Fruit fly (Drosophila melanogaster): ENCODE data around the gene CG12065.

The CG12065 gene

DNA sequence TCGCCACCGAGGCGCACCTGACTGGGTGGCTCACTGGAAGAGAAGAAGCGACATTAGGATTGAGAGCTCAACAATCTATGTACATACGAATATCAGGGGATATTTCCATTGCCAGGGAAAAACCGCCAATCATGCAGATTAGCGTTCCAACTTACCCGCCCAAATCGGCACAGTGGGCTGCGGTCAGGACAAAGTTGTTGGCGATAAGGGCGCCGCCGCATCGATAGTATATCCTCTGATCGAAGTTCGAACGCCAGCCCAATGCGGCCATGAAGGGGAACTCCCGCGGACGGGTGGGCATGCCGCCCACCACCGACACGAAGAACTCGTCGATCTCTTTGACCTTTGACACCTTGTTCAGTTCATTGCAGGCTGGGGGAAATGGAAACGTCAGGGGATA, 2.2 kb upstream of the CG12065 start:
- TF ChIP-seq bab1 (GFP tag; optimal IDR thresholded peaks at IDR 0.05) (no peak), Mnt (GFP tag; optimal IDR thresholded peaks at IDR 0.05) (no peak), CG12768 (GFP tag; optimal IDR thresholded peaks at IDR 0.05) (no peak), CG14711 (tag; optimal IDR thresholded peaks at IDR 0.05) (no peak), cic (GFP tag; optimal IDR thresholded peaks at IDR 0.05) (no peak), kay (GFP tag; ENCODE audit: borderline replicate concordance) (no peak), CG7101 (tag; optimal IDR thresholded peaks at IDR 0.05) (no peak), CG7045 (GFP tag; optimal IDR thresholded peaks at IDR 0.05) (no peak), CG11617 (GFP tag; optimal IDR thresholded peaks at IDR 0.05) (no peak), CG33017 (tag; optimal IDR thresholded peaks at IDR 0.05) (no peak), ovo (GFP tag; optimal IDR thresholded peaks at IDR 0.05) (no peak), CG5204 (GFP tag; optimal IDR thresholded peaks at IDR 0.05) (no peak), Crg-1 (GFP tag; optimal IDR thresholded peaks at IDR 0.05) (no peak)

DNA sequence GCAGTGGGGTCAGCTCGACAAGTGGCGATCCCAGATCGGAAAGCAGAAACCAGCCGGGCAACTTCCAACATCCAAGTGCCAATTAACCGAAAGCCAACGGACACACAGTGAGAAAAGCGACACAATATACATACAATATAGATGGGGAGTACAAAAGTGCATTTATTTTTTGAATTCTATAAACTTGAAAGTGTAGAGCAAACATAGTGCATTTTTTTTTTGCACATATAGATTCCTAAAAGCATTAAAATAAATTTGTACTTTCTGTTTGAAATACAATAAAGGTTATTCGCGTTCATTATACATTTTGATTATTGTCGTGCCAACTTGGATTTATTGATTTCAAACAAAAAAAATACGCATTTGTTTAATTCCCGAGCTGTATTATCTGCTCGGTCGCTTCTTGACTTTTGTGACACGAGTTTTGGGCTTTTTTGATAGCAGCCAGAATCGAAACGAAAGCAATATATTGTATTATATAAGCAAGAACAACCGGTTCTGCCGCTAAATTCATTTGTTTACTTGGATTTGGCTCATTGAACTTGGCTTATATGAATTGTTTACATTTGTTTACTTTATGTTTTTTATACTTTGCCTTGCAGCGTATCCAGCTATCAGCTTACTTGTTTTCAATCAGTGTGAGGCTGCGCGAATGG, 1.0 kb upstream of the CG12065 start, which contains the start of gene spirit:
Gene spirit (minus strand): TSS at position 655 of the 656 bp plus-strand sequence.
- TF ChIP-seq Mnt (GFP tag; optimal IDR thresholded peaks at IDR 0.05) (no peak), kay (GFP tag; ENCODE audit: borderline replicate concordance) (peak; percentile 47)

DNA sequence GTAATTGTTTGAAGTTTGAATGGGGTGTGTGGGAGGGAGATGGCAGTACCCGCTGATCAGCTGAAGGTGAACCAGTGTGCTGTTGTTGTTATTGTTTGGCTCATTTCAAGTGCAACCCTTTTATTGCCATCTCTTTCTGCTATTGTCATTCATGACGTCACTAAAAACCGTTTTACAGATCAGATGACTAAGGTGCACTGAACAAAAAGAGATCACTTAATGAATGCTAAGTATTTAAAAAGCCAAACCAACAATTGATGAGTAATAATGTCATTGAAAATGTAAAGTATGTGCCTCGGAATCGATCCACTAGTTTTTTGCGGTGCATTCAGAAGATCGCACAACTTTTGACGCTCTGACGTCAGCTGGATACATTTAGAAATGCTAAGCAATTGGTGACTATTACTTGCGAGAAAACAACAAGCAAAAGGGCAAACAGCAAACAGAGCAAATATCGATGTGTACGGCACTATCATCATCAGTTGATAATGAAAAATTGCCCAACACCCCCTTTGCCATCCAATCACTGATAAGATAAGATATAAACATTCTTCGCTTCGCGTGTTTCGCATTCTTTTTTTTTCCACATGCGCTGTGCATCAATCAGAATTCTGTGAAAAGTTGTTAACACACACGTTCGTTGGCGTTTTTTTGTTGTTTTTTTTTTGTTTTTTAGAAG, 705 bp downstream of the CG12065 start:
- peak; percentile 93 for TF ChIP-seq kay (GFP tag; ENCODE audit: borderline replicate concordance)
- peak; percentile 35 for TF ChIP-seq tj (GFP tag; optimal IDR thresholded peaks at IDR 0.05)
- TF ChIP-seq cic (GFP tag; optimal IDR thresholded peaks at IDR 0.05) = no peak
- peak; percentile 71 for TF ChIP-seq CG14711 (tag; optimal IDR thresholded peaks at IDR 0.05)
- no peak for TF ChIP-seq CG12768 (GFP tag; optimal IDR thresholded peaks at IDR 0.05)
- peak; percentile 71 for TF ChIP-seq CG33017 (tag; optimal IDR thresholded peaks at IDR 0.05)
- peak; percentile 10 for TF ChIP-seq toe (GFP tag; optimal IDR thresholded peaks at IDR 0.05)
- no peak for TF ChIP-seq CG7045 (GFP tag; optimal IDR thresholded peaks at IDR 0.05)
- TF ChIP-seq Crg-1 (GFP tag; optimal IDR thresholded peaks at IDR 0.05) = no peak
- peak; percentile 14 for TF ChIP-seq Mnt (GFP tag; optimal IDR thresholded peaks at IDR 0.05)
- TF ChIP-seq CG1620 (GFP tag; optimal IDR thresholded peaks at IDR 0.05) = peak; percentile 25
- TF ChIP-seq ovo (GFP tag; optimal IDR thresholded peaks at IDR 0.05) = peak; percentile 26
- peak; percentile 82 for TF ChIP-seq CG7101 (tag; optimal IDR thresholded peaks at IDR 0.05)
- peak; percentile 52 for TF ChIP-seq CG11617 (GFP tag; optimal IDR thresholded peaks at IDR 0.05)
- no peak for TF ChIP-seq Hr96 (GFP tag; optimal IDR thresholded peaks at IDR 0.05)
- TF ChIP-seq CG5204 (GFP tag; optimal IDR thresholded peaks at IDR 0.05) = peak; percentile 43
- TF ChIP-seq cnc (optimal IDR thresholded peaks at IDR 0.05) = no peak
- peak; percentile 67 for TF ChIP-seq bab1 (GFP tag; optimal IDR thresholded peaks at IDR 0.05)
- TF ChIP-seq Clk (GFP tag; optimal IDR thresholded peaks at IDR 0.05) = peak; percentile 44
- TF ChIP-seq pad (GFP tag; optimal IDR thresholded peaks at IDR 0.05) = peak; percentile 32

DNA sequence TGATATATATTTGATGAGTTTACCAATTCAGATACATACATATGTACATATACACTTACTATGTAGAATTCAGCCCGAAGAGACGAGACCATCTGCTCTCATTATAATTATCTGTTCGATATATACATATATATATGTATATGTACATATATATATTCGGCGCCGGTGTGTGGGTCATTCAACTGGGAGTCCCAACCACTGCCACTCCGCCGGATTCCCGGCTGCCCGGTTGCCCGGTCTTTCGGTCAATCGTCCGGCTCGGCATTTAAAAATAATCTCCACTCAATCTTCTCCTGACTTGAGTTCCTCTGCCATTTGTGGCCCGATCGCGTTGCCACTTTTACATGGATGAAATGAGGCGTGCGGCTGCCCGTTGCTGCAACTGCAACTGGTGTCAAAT, 2.6 kb downstream of the CG12065 start:
- TF ChIP-seq CG7045 (GFP tag; optimal IDR thresholded peaks at IDR 0.05) (no peak), toe (GFP tag; optimal IDR thresholded peaks at IDR 0.05) (no peak), Crg-1 (GFP tag; optimal IDR thresholded peaks at IDR 0.05) (no peak), ovo (GFP tag; optimal IDR thresholded peaks at IDR 0.05) (no peak), CG7101 (tag; optimal IDR thresholded peaks at IDR 0.05) (no peak), tj (GFP tag; optimal IDR thresholded peaks at IDR 0.05) (no peak), CG1620 (GFP tag; optimal IDR thresholded peaks at IDR 0.05) (no peak), cic (GFP tag; optimal IDR thresholded peaks at IDR 0.05) (no peak), kay (GFP tag; ENCODE audit: borderline replicate concordance) (no peak)

DNA sequence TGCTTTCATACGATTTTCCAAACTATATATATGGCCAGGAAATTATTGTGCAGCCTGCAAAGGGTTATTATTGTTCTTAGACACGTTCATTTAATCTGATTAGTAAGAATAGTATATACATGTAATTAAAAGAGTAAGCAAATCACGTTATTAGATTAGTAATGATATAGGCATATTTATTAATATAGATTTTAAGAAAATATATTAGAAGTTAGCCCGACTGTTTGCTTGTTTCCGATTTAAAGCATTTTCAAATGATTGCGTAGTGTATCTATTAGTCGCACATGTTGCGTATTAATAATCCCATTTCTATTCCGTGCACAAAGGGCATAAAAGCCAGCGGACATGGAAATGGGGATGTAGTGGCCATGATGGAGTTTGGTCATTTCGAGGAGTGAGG, 5.0 kb downstream of the CG12065 start:
- TF ChIP-seq CG11617 (GFP tag; optimal IDR thresholded peaks at IDR 0.05) (no peak), CG1620 (GFP tag; optimal IDR thresholded peaks at IDR 0.05) (no peak), tj (GFP tag; optimal IDR thresholded peaks at IDR 0.05) (no peak), Clk (GFP tag; optimal IDR thresholded peaks at IDR 0.05) (no peak), kay (GFP tag; ENCODE audit: borderline replicate concordance) (no peak), cnc (optimal IDR thresholded peaks at IDR 0.05) (no peak), CG33017 (tag; optimal IDR thresholded peaks at IDR 0.05) (no peak), cic (GFP tag; optimal IDR thresholded peaks at IDR 0.05) (no peak), bab1 (GFP tag; optimal IDR thresholded peaks at IDR 0.05) (no peak), Mnt (GFP tag; optimal IDR thresholded peaks at IDR 0.05) (no peak)

DNA sequence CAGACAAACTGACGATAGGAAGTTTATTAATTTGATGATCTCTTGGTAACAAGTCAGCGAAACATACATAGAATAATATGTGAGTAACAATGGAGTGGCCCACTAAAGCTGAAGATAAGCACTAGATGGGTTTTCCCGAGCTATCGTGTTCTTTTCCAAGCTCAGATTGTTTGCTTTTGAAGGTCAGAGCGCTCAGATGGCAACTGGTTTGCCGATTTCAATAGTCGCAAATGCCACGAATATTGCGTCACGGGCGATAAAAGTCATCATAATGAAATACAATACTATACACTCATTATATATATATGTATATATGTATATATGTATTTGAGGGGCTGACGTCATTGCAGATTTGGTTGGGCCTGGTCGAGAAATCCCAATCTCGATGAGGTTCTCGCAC, 5.8 kb downstream of the CG12065 start:
- TF ChIP-seq pad (GFP tag; optimal IDR thresholded peaks at IDR 0.05) (no peak), Hr96 (GFP tag; optimal IDR thresholded peaks at IDR 0.05) (no peak), cic (GFP tag; optimal IDR thresholded peaks at IDR 0.05) (no peak), Clk (GFP tag; optimal IDR thresholded peaks at IDR 0.05) (no peak), CG33017 (tag; optimal IDR thresholded peaks at IDR 0.05) (no peak), CG1620 (GFP tag; optimal IDR thresholded peaks at IDR 0.05) (no peak), CG14711 (tag; optimal IDR thresholded peaks at IDR 0.05) (no peak), kay (GFP tag; ENCODE audit: borderline replicate concordance) (no peak), tj (GFP tag; optimal IDR thresholded peaks at IDR 0.05) (no peak), Mnt (GFP tag; optimal IDR thresholded peaks at IDR 0.05) (no peak), bab1 (GFP tag; optimal IDR thresholded peaks at IDR 0.05) (no peak), CG12768 (GFP tag; optimal IDR thresholded peaks at IDR 0.05) (no peak), cnc (optimal IDR thresholded peaks at IDR 0.05) (no peak), CG5204 (GFP tag; optimal IDR thresholded peaks at IDR 0.05) (no peak), ovo (GFP tag; optimal IDR thresholded peaks at IDR 0.05) (no peak), Crg-1 (GFP tag; optimal IDR thresholded peaks at IDR 0.05) (no peak), CG7101 (tag; optimal IDR thresholded peaks at IDR 0.05) (no peak), toe (GFP tag; optimal IDR thresholded peaks at IDR 0.05) (no peak)

Data from whole organism, adult.